Worm (Caenorhabditis elegans) whole organism, L3 larva: ENCODE results near the gene hpo-12.

Experiments
- aly-2 ChIP-seq: fragments of 150-350 bp; optimal IDR thresholded peaks from 2 replicates; lab custom pipeline; 2014; ENCODE audit warnings: missing biosample characterization, missing genetic modification characterization
- ama-1 ChIP-seq: fragments of 150-350 bp; optimal IDR thresholded peaks from 2 replicates; lab custom pipeline; 2018
- ceh-16 ChIP-seq: sonication (generic microtip); optimal IDR thresholded peaks from 2 replicates; lab custom pipeline; 2017; ENCODE audit warnings: missing biosample characterization, missing genetic modification characterization
- ceh-28 ChIP-seq: fragments of 150-350 bp; optimal IDR thresholded peaks from 2 replicates; lab custom pipeline; 2014; ENCODE audit warnings: missing biosample characterization, missing genetic modification reagents, missing genetic modification characterization
- ceh-82 ChIP-seq: fragments of 150-350 bp; optimal IDR thresholded peaks from 2 replicates; lab custom pipeline; 2014; ENCODE audit warnings: missing biosample characterization, missing genetic modification characterization
- ceh-9 ChIP-seq: sonication (generic microtip); optimal IDR thresholded peaks from 2 replicates; lab custom pipeline; 2018; ENCODE audit warnings: missing biosample characterization, missing genetic modification characterization
- daf-12 ChIP-seq: fragments of 150-350 bp; optimal IDR thresholded peaks from 2 replicates; lab custom pipeline; 2014; ENCODE audit warnings: missing biosample characterization, missing genetic modification reagents, missing genetic modification characterization
- egl-27 ChIP-seq: sonication (generic microtip); optimal IDR thresholded peaks from 4 replicates; lab custom pipeline; 2017; ENCODE audit warnings: missing biosample characterization, missing genetic modification reagents, missing genetic modification characterization
- egl-5 ChIP-seq: fragments of 150-350 bp; optimal IDR thresholded peaks from 2 replicates; lab custom pipeline; 2017; ENCODE audit warnings: missing biosample characterization, missing genetic modification reagents, missing genetic modification characterization, inconsistent platforms
- elt-1 ChIP-seq: fragments of 150-350 bp; optimal IDR thresholded peaks from 2 replicates; lab custom pipeline; 2014; ENCODE audit warnings: missing biosample characterization, missing genetic modification characterization
- elt-2 ChIP-seq: sonication (generic microtip); optimal IDR thresholded peaks from 2 replicates; lab custom pipeline; 2016; ENCODE audit warnings: missing genetic modification reagents, mild to moderate bottlenecking, missing genetic modification characterization, missing compliant biosample characterization
- elt-3 ChIP-seq, 3 experiments: fragments of 150-350 bp in 1 of 3; sonication (generic microtip) in 2 of 3; optimal IDR thresholded peaks; 2 replicates in 2 of 3; 4 replicates in 1 of 3; lab custom pipeline; 2014 to 2017; ENCODE audit warnings: missing biosample characterization in 3 of 3, missing genetic modification characterization in 3 of 3
- fkh-10 ChIP-seq: sonication (generic microtip); optimal IDR thresholded peaks from 2 replicates; lab custom pipeline; 2017; ENCODE audit warnings: missing biosample characterization, missing genetic modification reagents, missing genetic modification characterization
- fkh-2 ChIP-seq: fragments of 150-350 bp; optimal IDR thresholded peaks from 2 replicates; lab custom pipeline; 2014; ENCODE audit warnings: missing biosample characterization, missing genetic modification reagents, missing genetic modification characterization
- fos-1 ChIP-seq: fragments of 150-350 bp; optimal IDR thresholded peaks from 2 replicates; lab custom pipeline; 2014; ENCODE audit warnings: missing biosample characterization, missing genetic modification characterization
- jun-1 ChIP-seq: fragments of 150-350 bp; optimal IDR thresholded peaks from 2 replicates; lab custom pipeline; 2014; ENCODE audit warnings: missing biosample characterization, missing genetic modification reagents, missing genetic modification characterization
- lin-15B ChIP-seq: fragments of 150-350 bp; optimal IDR thresholded peaks from 2 replicates; lab custom pipeline; 2014; ENCODE audit warnings: missing biosample characterization, missing genetic modification characterization
- lin-39 ChIP-seq: fragments of 150-350 bp; optimal IDR thresholded peaks from 2 replicates; lab custom pipeline; 2018; ENCODE audit warnings: missing biosample characterization, missing genetic modification reagents, missing genetic modification characterization
- mml-1 ChIP-seq: fragments of 150-350 bp; sonication (generic microtip); optimal IDR thresholded peaks from 3 replicates; lab custom pipeline; 2014; ENCODE audit warnings: missing biosample characterization, missing genetic modification characterization
- nfya-1 ChIP-seq: sonication (generic microtip); optimal IDR thresholded peaks from 2 replicates; lab custom pipeline; 2017; ENCODE audit warnings: missing genetic modification characterization, mild to moderate bottlenecking, missing compliant biosample characterization, antibody characterized with exemption, moderate library complexity; ENCODE audit not compliant: insufficient read depth
- nhr-11 ChIP-seq: fragments of 150-350 bp; optimal IDR thresholded peaks from 2 replicates; lab custom pipeline; 2014; ENCODE audit warnings: missing biosample characterization, missing genetic modification characterization
- nhr-12 ChIP-seq: fragments of 150-350 bp; optimal IDR thresholded peaks from 2 replicates; lab custom pipeline; 2014; ENCODE audit warnings: missing biosample characterization, missing genetic modification characterization
- nhr-23 ChIP-seq: fragments of 150-350 bp; optimal IDR thresholded peaks from 2 replicates; lab custom pipeline; 2014; ENCODE audit warnings: missing biosample characterization, missing genetic modification reagents, missing genetic modification characterization
- nhr-237 ChIP-seq: fragments of 150-350 bp; optimal IDR thresholded peaks from 2 replicates; lab custom pipeline; 2014; ENCODE audit warnings: missing biosample characterization, missing genetic modification characterization
- nhr-25 ChIP-seq: sonication (generic microtip); optimal IDR thresholded peaks from 2 replicates; lab custom pipeline; 2017; ENCODE audit warnings: missing biosample characterization, missing genetic modification characterization
- nhr-43 ChIP-seq: sonication (generic microtip); optimal IDR thresholded peaks from 2 replicates; lab custom pipeline; 2016; ENCODE audit warnings: mild to moderate bottlenecking, missing genetic modification characterization, missing compliant biosample characterization; ENCODE audit not compliant: poor library complexity, severe bottlenecking
- pha-4 ChIP-seq: fragments of 150-350 bp; optimal IDR thresholded peaks from 2 replicates; lab custom pipeline; 2014; ENCODE audit warnings: missing biosample characterization, missing genetic modification reagents, missing genetic modification characterization
- pqm-1 ChIP-seq: fragments of 150-350 bp; optimal IDR thresholded peaks from 2 replicates; lab custom pipeline; 2017; ENCODE audit warnings: missing biosample characterization, missing genetic modification characterization, inconsistent platforms
- sea-2 ChIP-seq: fragments of 150-350 bp; sonication (generic microtip); optimal IDR thresholded peaks from 4 replicates; lab custom pipeline; 2014; ENCODE audit warnings: missing biosample characterization, missing genetic modification reagents, missing genetic modification characterization
- skn-1 ChIP-seq: fragments of 150-350 bp; optimal IDR thresholded peaks from 2 replicates; lab custom pipeline; 2014; ENCODE audit warnings: missing biosample characterization, missing genetic modification characterization
- snpc-4 ChIP-seq: fragments of 150-350 bp; optimal IDR thresholded peaks from 2 replicates; lab custom pipeline; 2014; ENCODE audit warnings: missing biosample characterization, missing genetic modification characterization
- tbx-2 ChIP-seq: sonication (generic microtip); optimal IDR thresholded peaks from 2 replicates; lab custom pipeline; 2016; ENCODE audit warnings: mild to moderate bottlenecking, missing genetic modification characterization, missing compliant biosample characterization
- unc-62 ChIP-seq: fragments of 150-350 bp; sonication (generic microtip); optimal IDR thresholded peaks from 4 replicates; lab custom pipeline; 2014; ENCODE audit warnings: missing biosample characterization, missing genetic modification reagents, missing genetic modification characterization
- ztf-4 ChIP-seq: fragments of 150-350 bp; optimal IDR thresholded peaks from 2 replicates; lab custom pipeline; 2014; ENCODE audit warnings: missing biosample characterization, missing genetic modification characterization

hpo-12 gene

ce11 chrIV:12282873-12283272 lies at the start of gene hpo-12:
TSS of gene hpo-12 (plus strand) at chrIV:12283173.
- no peak for TF ChIP-seq unc-62 (GFP tag; lab: Kevin White, UChicago)
- TF ChIP-seq pha-4 (tag; lab: Kevin White, UChicago), result no peak
- no peak for TF ChIP-seq jun-1 (tag; lab: Kevin White, UChicago)
- no peak for TF ChIP-seq ztf-4 (tag; lab: Kevin White, UChicago)
- no peak for TF ChIP-seq daf-12 (tag; lab: Kevin White, UChicago)
- no peak for TF ChIP-seq ceh-9 (tag; lab: Kevin White, UChicago)
- no peak for TF ChIP-seq nfya-1 (tag; lab: Kevin White, UChicago)
- no peak for TF ChIP-seq ceh-16 (tag; lab: Kevin White, UChicago)
- TF ChIP-seq fkh-10 (GFP tag; lab: Kevin White, UChicago), result no peak
- TF ChIP-seq tbx-2 (tag; lab: Kevin White, UChicago), result no peak
- TF ChIP-seq ama-1, result no peak
- no peak for TF ChIP-seq snpc-4 (tag; lab: Kevin White, UChicago)
- no peak for TF ChIP-seq nhr-11

ce11 chrIV:12236011-12236410 lies 47.0 kb upstream of the hpo-12 start, which contains the start of gene sre-16:
TSS of gene sre-16 (minus strand) at chrIV:12236111.
- no peak for TF ChIP-seq snpc-4 (tag; lab: Kevin White, UChicago)
- no peak for TF ChIP-seq ceh-16 (tag; lab: Kevin White, UChicago)
- TF ChIP-seq nhr-43, result no peak
- no peak for TF ChIP-seq sea-2 (GFP tag; lab: Kevin White, UChicago)
- TF ChIP-seq, all 47 proteins: peak for 0

- TF ChIP-seq lin-15B (tag; lab: Kevin White, UChicago), result no peak
- TF ChIP-seq mml-1 (tag; lab: Kevin White, UChicago), result no peak
- TF ChIP-seq nhr-237 (tag; lab: Kevin White, UChicago), result no peak
- no peak for TF ChIP-seq unc-62 (GFP tag; lab: Kevin White, UChicago)
- TF ChIP-seq ceh-82 (tag; lab: Kevin White, UChicago), result no peak
- TF ChIP-seq snpc-4 (tag; lab: Kevin White, UChicago), result no peak
- no peak for TF ChIP-seq pha-4 (tag; lab: Kevin White, UChicago)
- no peak for TF ChIP-seq fos-1 (tag; lab: Kevin White, UChicago)
- TF ChIP-seq nhr-12 (tag; lab: Kevin White, UChicago), result no peak
- TF ChIP-seq, all 47 proteins: peak for 0
Observed at ce11 chrIV:12238851-12239250, 44.1 kb upstream of the hpo-12 start, which contains the start of gene sre-19. TSS of gene sre-19 (minus strand) at chrIV:12238951.

ce11 chrIV:12244706-12245105 lies 38.3 kb upstream of the hpo-12 start, which contains the start of gene sre-15:
TSS of gene sre-15 (minus strand) at chrIV:12244806.
- TF ChIP-seq lin-39 (no peak), ceh-16 (tag; lab: Kevin White, UChicago) (no peak), unc-62 (GFP tag; lab: Kevin White, UChicago) (no peak), nhr-12 (tag; lab: Kevin White, UChicago) (no peak), mml-1 (tag; lab: Kevin White, UChicago) (no peak), ceh-82 (tag; lab: Kevin White, UChicago) (no peak), ceh-9 (tag; lab: Kevin White, UChicago) (no peak), nhr-237 (tag; lab: Kevin White, UChicago) (no peak), nhr-23 (no peak), elt-1 (tag; lab: Kevin White, UChicago) (no peak), lin-15B (tag; lab: Kevin White, UChicago) (no peak), fkh-2 (no peak), egl-5 (no peak), ceh-28 (no peak), ztf-4 (tag; lab: Kevin White, UChicago) (no peak), skn-1 (no peak), elt-3 (tag; optimal IDR thresholded peaks at IDR 0.05; lab: Kevin White, UChicago) (no peak), fos-1 (tag; lab: Kevin White, UChicago) (no peak)

- TF ChIP-seq nhr-11, result no peak
- TF ChIP-seq nhr-12 (tag; lab: Kevin White, UChicago), result no peak
- TF ChIP-seq aly-2 (tag; lab: Kevin White, UChicago), result no peak
- TF ChIP-seq egl-5, result no peak
- no peak for TF ChIP-seq nhr-25 (tag; lab: Kevin White, UChicago)
- TF ChIP-seq fkh-2, result no peak
- no peak for TF ChIP-seq daf-12 (tag; lab: Kevin White, UChicago)
- TF ChIP-seq pqm-1, result no peak
- no peak for TF ChIP-seq sea-2 (GFP tag; lab: Kevin White, UChicago)
- no peak for TF ChIP-seq fkh-10 (GFP tag; lab: Kevin White, UChicago)
- TF ChIP-seq ceh-82 (tag; lab: Kevin White, UChicago), result no peak
- TF ChIP-seq egl-27 (tag; lab: Kevin White, UChicago), result no peak
- TF ChIP-seq lin-15B (tag; lab: Kevin White, UChicago), result no peak
- TF ChIP-seq elt-2, result no peak
- TF ChIP-seq snpc-4 (tag; lab: Kevin White, UChicago), result no peak
- no peak for TF ChIP-seq pha-4 (tag; lab: Kevin White, UChicago)
- TF ChIP-seq, all 47 proteins: peak for 0
Observed at ce11 chrIV:12252579-12252978, 30.4 kb upstream of the hpo-12 start, which contains the start of gene dnj-26. TSS of gene dnj-26 (minus strand) at chrIV:12252679.
